Worm (Caenorhabditis elegans) whole organism, early embryonic: ENCODE measurements around the gene glit-1.

Experiments used
- B0310.2 ChIP-seq: sonication (generic microtip); optimal IDR thresholded peaks from 2 replicates; lab custom pipeline; 2016; ENCODE audit warnings: mild to moderate bottlenecking, missing genetic modification characterization, missing compliant biosample characterization
- aly-1 ChIP-seq: sonication (generic microtip); optimal IDR thresholded peaks from 2 replicates; lab custom pipeline; 2016; ENCODE audit warnings: missing genetic modification characterization, missing compliant biosample characterization
- ama-1 ChIP-seq: fragments of 150-350 bp; optimal IDR thresholded peaks from 2 replicates; lab custom pipeline; 2014
- ceh-13 ChIP-seq: fragments of 200-800 bp; sonication (Bioruptor generic); optimal IDR thresholded peaks from 2 replicates; lab custom pipeline; 2018; ENCODE audit warnings: mild to moderate bottlenecking, missing genetic modification characterization, missing compliant biosample characterization
- ceh-36 ChIP-seq: sonication (generic microtip); optimal IDR thresholded peaks from 2 replicates; lab custom pipeline; 2016; ENCODE audit warnings: missing genetic modification characterization, inconsistent platforms, missing compliant biosample characterization
- ets-7 ChIP-seq: sonication (generic microtip); optimal IDR thresholded peaks from 2 replicates; lab custom pipeline; 2016; ENCODE audit warnings: missing genotype, missing genetic modification characterization, missing compliant biosample characterization
- hmbx-1 ChIP-seq: sonication (generic microtip); optimal IDR thresholded peaks from 2 replicates; lab custom pipeline; 2016; ENCODE audit warnings: mild to moderate bottlenecking, missing genetic modification characterization, missing compliant biosample characterization
- hmg-4 ChIP-seq: fragments of 200-800 bp; sonication (Bioruptor generic); optimal IDR thresholded peaks from 2 replicates; lab custom pipeline; 2018; ENCODE audit warnings: mild to moderate bottlenecking, missing genetic modification characterization, missing compliant biosample characterization
- hnd-1 ChIP-seq: sonication (generic microtip); optimal IDR thresholded peaks from 2 replicates; lab custom pipeline; 2016; ENCODE audit warnings: missing genetic modification characterization, missing compliant biosample characterization
- pes-1 ChIP-seq: fragments of 200-800 bp; sonication (Bioruptor generic); IDR thresholded peaks from 2 replicates; pipeline ENCODE4 v1.3.6; 2022; ENCODE audit warnings: missing genetic modification reagents, missing genetic modification characterization, missing compliant biosample characterization
- scrt-1 ChIP-seq: fragments of 200-800 bp; sonication (Bioruptor generic); IDR thresholded peaks from 2 replicates; pipeline ENCODE4 v1.3.6; 2022; ENCODE audit warnings: missing genetic modification characterization, missing compliant biosample characterization
- tbx-11 ChIP-seq: fragments of 200-800 bp; sonication (Bioruptor generic); IDR thresholded peaks from 2 replicates; pipeline ENCODE4 v1.3.6; 2022; ENCODE audit warnings: missing genetic modification characterization, missing compliant biosample characterization
- tbx-37 ChIP-seq: fragments of 200-800 bp; sonication (Bioruptor generic); conservative IDR thresholded peaks from 2 replicates; pipeline ENCODE4 v1.3.6; 2022; ENCODE audit warnings: missing genetic modification reagents, missing genetic modification characterization, missing compliant biosample characterization
- tra-4 ChIP-seq: sonication (generic microtip); optimal IDR thresholded peaks from 2 replicates; lab custom pipeline; 2017; ENCODE audit warnings: missing genetic modification characterization, missing compliant biosample characterization

DNA sequence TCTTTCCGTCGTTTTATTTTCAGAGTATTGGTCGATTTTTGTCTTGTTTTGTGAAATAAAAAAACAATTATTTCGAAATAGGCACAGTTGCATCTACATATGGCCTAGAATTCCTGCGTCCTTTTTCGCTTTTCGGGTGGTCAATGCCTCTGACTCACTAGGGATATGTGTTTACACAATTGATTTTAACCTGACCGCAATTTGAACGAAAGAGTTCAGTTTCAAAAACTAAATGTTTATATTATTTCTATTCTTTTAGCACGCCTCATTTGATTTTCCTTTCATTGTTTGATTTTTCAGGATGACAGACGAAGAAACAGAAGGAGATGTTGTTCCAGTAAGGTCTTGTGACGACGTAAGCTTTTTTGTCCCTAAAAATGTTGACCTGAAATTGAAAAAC is 44.3 kb upstream of the glit-1 start, which contains the start of gene mfsd-12:
- no peak for TF ChIP-seq ama-1
- TF ChIP-seq tra-4 (tag; lab: Kevin White, UChicago): no peak
- TF ChIP-seq tbx-11 (GFP tag; lab: Robert Waterston, UW): no peak
- TF ChIP-seq ceh-13 (GFP tag; lab: Kevin White, UChicago): no peak
- no peak for TF ChIP-seq hmg-4 (GFP tag; lab: Kevin White, UChicago)
- no peak for TF ChIP-seq scrt-1 (GFP tag; lab: Robert Waterston, UW)
- TF ChIP-seq ets-7 (tag; lab: Kevin White, UChicago): no peak
- no peak for TF ChIP-seq pes-1 (GFP tag; lab: Robert Waterston, UW)
- no peak for TF ChIP-seq hmbx-1 (tag; lab: Kevin White, UChicago)
- TF ChIP-seq aly-1 (tag; lab: Kevin White, UChicago): no peak
- no peak for TF ChIP-seq B0310.2
- no peak for TF ChIP-seq hnd-1
- no peak for TF ChIP-seq tbx-37 (GFP tag; lab: Robert Waterston, UW)
- TF ChIP-seq ceh-36: no peak
